Worm (Caenorhabditis elegans): ENCODE data around the gene D2007.2.

DNA sequence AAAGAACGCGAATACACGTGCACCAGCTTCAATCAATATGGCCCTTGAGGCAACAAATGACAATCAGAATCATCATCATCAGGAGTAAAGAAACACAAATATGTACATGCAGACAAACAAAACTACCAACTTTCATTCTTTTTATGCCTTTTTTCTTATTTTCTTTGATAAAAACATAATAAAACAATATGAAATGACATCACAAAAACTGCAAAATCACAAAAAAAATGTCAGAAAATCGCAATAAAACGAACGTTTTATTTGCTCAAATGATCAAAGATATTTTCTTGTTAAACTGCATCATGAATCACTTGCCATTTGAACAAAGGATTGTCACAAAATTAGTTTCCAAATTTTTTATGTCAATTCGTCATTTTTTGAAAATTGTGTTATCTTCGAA is 5.7 kb downstream of the D2007.2 start:
- TF ChIP-seq hmg-4 (GFP tag; optimal IDR thresholded peaks at IDR 0.05): no peak
- no peak for TF ChIP-seq hmbx-1 (tag; optimal IDR thresholded peaks at IDR 0.05)
- TF ChIP-seq hnd-1 (tag; optimal IDR thresholded peaks at IDR 0.05): no peak
- no peak for TF ChIP-seq tbx-11 (GFP tag; IDR thresholded peaks at IDR 0.05)
- TF ChIP-seq sea-1 (GFP tag; conservative IDR thresholded peaks at IDR 0.05): no peak
- no peak for TF ChIP-seq ama-1 (optimal IDR thresholded peaks at IDR 0.05)
- TF ChIP-seq B0310.2 (tag; optimal IDR thresholded peaks at IDR 0.05): no peak
- no peak for TF ChIP-seq ceh-13 (GFP tag; optimal IDR thresholded peaks at IDR 0.05)
- TF ChIP-seq ceh-36 (tag; optimal IDR thresholded peaks at IDR 0.05): no peak
- TF ChIP-seq pes-1 (GFP tag; IDR thresholded peaks at IDR 0.05): no peak
- no peak for TF ChIP-seq flt-1 (GFP tag; IDR thresholded peaks at IDR 0.05)
- no peak for TF ChIP-seq tbx-37 (GFP tag; conservative IDR thresholded peaks at IDR 0.05)
- no peak for TF ChIP-seq ets-7 (tag; optimal IDR thresholded peaks at IDR 0.05)
- no peak for TF ChIP-seq scrt-1 (GFP tag; IDR thresholded peaks at IDR 0.05)
